Worm (Caenorhabditis elegans) whole organism, late embryonic: ENCODE results near the gene ddl-3.
"Not testable (repeated sequence)": the region's sequence is repeated elsewhere in the genome, so short reads cannot be mapped to it uniquely, and the experiment has no call there.

ENCODE experiments used
- C08G9.2 ChIP-seq: sonication (generic microtip); optimal IDR thresholded peaks from 2 replicates; lab custom pipeline; 2016; ENCODE audit warnings: mild to moderate bottlenecking, missing genetic modification characterization, moderate library complexity, missing compliant biosample characterization
- K02D7.2 ChIP-seq: sonication (generic microtip); optimal IDR thresholded peaks from 2 replicates; lab custom pipeline; 2017; ENCODE audit warnings: mild to moderate bottlenecking, missing genetic modification characterization, missing compliant biosample characterization
- ahr-1 ChIP-seq: sonication (generic microtip); optimal IDR thresholded peaks from 2 replicates; lab custom pipeline; 2016; ENCODE audit warnings: missing genetic modification characterization, missing compliant biosample characterization
- ceh-14 ChIP-seq: sonication (generic microtip); optimal IDR thresholded peaks from 2 replicates; lab custom pipeline; 2016; ENCODE audit warnings: missing genotype, missing genetic modification characterization, missing compliant biosample characterization
- ceh-22 ChIP-seq: sonication (generic microtip); optimal IDR thresholded peaks from 2 replicates; lab custom pipeline; 2017; ENCODE audit warnings: missing biosample characterization, missing genetic modification characterization
- ceh-34 ChIP-seq: sonication (generic microtip); optimal IDR thresholded peaks from 2 replicates; lab custom pipeline; 2016; ENCODE audit warnings: mild to moderate bottlenecking, missing genetic modification characterization, missing compliant biosample characterization
- ceh-45 ChIP-seq: fragments of 200-800 bp; sonication (Bioruptor generic); IDR thresholded peaks from 2 replicates; pipeline ENCODE4 v1.3.6; 2022; ENCODE audit warnings: missing genetic modification reagents, missing genetic modification characterization, missing compliant biosample characterization
- ceh-48 ChIP-seq: sonication (generic microtip); optimal IDR thresholded peaks from 2 replicates; lab custom pipeline; 2016; ENCODE audit warnings: missing genetic modification characterization, inconsistent platforms, missing compliant biosample characterization
- elt-2 ChIP-seq: sonication (generic microtip); optimal IDR thresholded peaks from 2 replicates; lab custom pipeline; 2016; ENCODE audit warnings: missing genetic modification reagents, missing genetic modification characterization, missing compliant biosample characterization
- ets-4 ChIP-seq: sonication (generic microtip); optimal IDR thresholded peaks from 2 replicates; lab custom pipeline; 2016; ENCODE audit warnings: missing genetic modification characterization, missing compliant biosample characterization
- eyg-1 ChIP-seq: sonication (generic microtip); optimal IDR thresholded peaks from 2 replicates; lab custom pipeline; 2016; ENCODE audit warnings: missing genotype, missing genetic modification characterization, missing compliant biosample characterization
- gmeb-2 ChIP-seq: sonication (generic microtip); optimal IDR thresholded peaks from 2 replicates; lab custom pipeline; 2016; ENCODE audit warnings: missing genetic modification characterization, inconsistent platforms, missing compliant biosample characterization
- hlh-13 ChIP-seq: fragments of 200-800 bp; sonication (Bioruptor generic); optimal IDR thresholded peaks from 2 replicates; lab custom pipeline; 2018; ENCODE audit warnings: mild to moderate bottlenecking, missing genetic modification characterization, missing compliant biosample characterization
- hlh-30 ChIP-seq: sonication (generic microtip); optimal IDR thresholded peaks from 2 replicates; lab custom pipeline; 2017; ENCODE audit warnings: antibody characterized with exemption, missing genetic modification characterization, missing compliant biosample characterization; ENCODE audit not compliant: insufficient read depth
- hlh-8 ChIP-seq: sonication (generic microtip); optimal IDR thresholded peaks from 2 replicates; lab custom pipeline; 2016; ENCODE audit warnings: missing genotype, missing genetic modification characterization, missing compliant biosample characterization
- lim-6 ChIP-seq: sonication (generic microtip); optimal IDR thresholded peaks from 2 replicates; lab custom pipeline; 2016; ENCODE audit warnings: missing genetic modification characterization, missing compliant biosample characterization
- madf-2 ChIP-seq: sonication (generic microtip); optimal IDR thresholded peaks from 2 replicates; lab custom pipeline; 2017; ENCODE audit warnings: missing genetic modification characterization, missing compliant biosample characterization
- nfya-1 ChIP-seq: sonication (generic microtip); optimal IDR thresholded peaks from 2 replicates; lab custom pipeline; 2017; ENCODE audit warnings: missing genetic modification characterization, mild to moderate bottlenecking, missing compliant biosample characterization, antibody characterized with exemption, moderate library complexity
- nhr-11 ChIP-seq: fragments of 150-350 bp; optimal IDR thresholded peaks from 2 replicates; lab custom pipeline; 2014; ENCODE audit warnings: missing biosample characterization, missing genetic modification characterization
- nhr-232 ChIP-seq: sonication (generic microtip); optimal IDR thresholded peaks from 2 replicates; lab custom pipeline; 2016; ENCODE audit warnings: missing genetic modification characterization, missing compliant biosample characterization
- pag-3 ChIP-seq: sonication (generic microtip); optimal IDR thresholded peaks from 2 replicates; lab custom pipeline; 2016; ENCODE audit warnings: missing compliant biosample characterization, missing genetic modification characterization, borderline replicate concordance
- pha-2 ChIP-seq: sonication (generic microtip); optimal IDR thresholded peaks from 2 replicates; lab custom pipeline; 2017; ENCODE audit warnings: mild to moderate bottlenecking, missing genetic modification characterization, missing compliant biosample characterization
- pros-1 ChIP-seq: fragments of 150-350 bp; optimal IDR thresholded peaks from 2 replicates; lab custom pipeline; 2014; ENCODE audit warnings: missing biosample characterization, missing genetic modification reagents, missing genetic modification characterization
- sdc-2 ChIP-seq: sonication (generic microtip); optimal IDR thresholded peaks from 2 replicates; lab custom pipeline; 2016; ENCODE audit warnings: missing genotype, missing genetic modification characterization, missing compliant biosample characterization
- syd-9 ChIP-seq: sonication (generic microtip); optimal IDR thresholded peaks from 2 replicates; lab custom pipeline; 2016; ENCODE audit warnings: mild to moderate bottlenecking, missing genetic modification characterization, moderate library complexity, missing compliant biosample characterization
- tbx-2 ChIP-seq: sonication (generic microtip); optimal IDR thresholded peaks from 2 replicates; lab custom pipeline; 2016; ENCODE audit warnings: missing genetic modification characterization, missing compliant biosample characterization
- tbx-7 ChIP-seq: sonication (generic microtip); optimal IDR thresholded peaks from 2 replicates; lab custom pipeline; 2016; ENCODE audit warnings: missing genotype, missing genetic modification characterization, missing compliant biosample characterization
- unc-3 ChIP-seq, 2 experiments: fragments of 200-800 bp in 1 of 2; sonication (Bioruptor generic) in 1 of 2; sonication (generic microtip) in 1 of 2; conservative IDR thresholded peaks in 1 of 2; optimal IDR thresholded peaks in 1 of 2; 2 replicates each; pipeline versions ENCODE4 v1.3.6 to Lab custom; 2016 to 2022; ENCODE audit warnings: missing compliant biosample characterization in 2 of 2, missing genetic modification characterization in 2 of 2, missing genetic modification reagents in 1 of 2
- unc-42 ChIP-seq: sonication (generic microtip); optimal IDR thresholded peaks from 2 replicates; lab custom pipeline; 2016; ENCODE audit warnings: missing genotype, missing genetic modification characterization, missing compliant biosample characterization
- ztf-16 ChIP-seq: sonication (generic microtip); optimal IDR thresholded peaks from 2 replicates; lab custom pipeline; 2017; ENCODE audit warnings: missing genetic modification characterization, missing compliant biosample characterization

ddl-3 gene

ce11 chrII:14306160-14306559 is 38.1 kb downstream of the ddl-3 start, which contains the start of gene ctl-1:
Gene ctl-1, minus strand, starts transcription at chrII:14306260.
- not testable (repeated sequence) for TF ChIP-seq unc-3 (GFP tag; conservative IDR thresholded peaks at IDR 0.05; lab: Robert Waterston, UW); unc-3 (tag; optimal IDR thresholded peaks at IDR 0.05; lab: Kevin White, UChicago); tbx-2 (tag; lab: Kevin White, UChicago); ahr-1 (tag; lab: Kevin White, UChicago)

- TF ChIP-seq syd-9, eyg-1, nhr-232 (tag; lab: Kevin White, UChicago): not testable (repeated sequence)
Measured at ce11 chrII:14301927-14302326, 42.3 kb downstream of the ddl-3 start, which contains the start of gene ctl-2. Gene ctl-2, minus strand, starts transcription at chrII:14302027.

ce11 chrII:14299254-14299759 is 44.9 kb downstream of the ddl-3 start:
- no peak for TF ChIP-seq K02D7.2 (tag; lab: Kevin White, UChicago)
- TF ChIP-seq madf-2 (tag; lab: Kevin White, UChicago): no peak
- TF ChIP-seq ceh-34: no peak
- TF ChIP-seq ceh-45: no peak
- TF ChIP-seq ceh-22 (tag; lab: Kevin White, UChicago): no peak
- TF ChIP-seq hlh-8 (tag; lab: Kevin White, UChicago): no peak
- TF ChIP-seq pros-1: no peak
- no peak for TF ChIP-seq unc-3 (GFP tag; conservative IDR thresholded peaks at IDR 0.05; lab: Robert Waterston, UW)
- TF ChIP-seq unc-3 (tag; optimal IDR thresholded peaks at IDR 0.05; lab: Kevin White, UChicago): no peak
- no peak for TF ChIP-seq pag-3 (tag; lab: Kevin White, UChicago)
- TF ChIP-seq gmeb-2 (tag; lab: Kevin White, UChicago): no peak
- TF ChIP-seq ets-4 (tag; lab: Kevin White, UChicago): no peak
- TF ChIP-seq elt-2 (tag; lab: Kevin White, UChicago): no peak
- no peak for TF ChIP-seq tbx-2 (tag; lab: Kevin White, UChicago)
- TF ChIP-seq tbx-7 (tag; lab: Kevin White, UChicago): no peak
- TF ChIP-seq ztf-16 (tag; lab: Kevin White, UChicago): no peak
- TF ChIP-seq ceh-48 (tag; lab: Kevin White, UChicago): no peak
- no peak for TF ChIP-seq nhr-11 (tag; lab: Kevin White, UChicago)
- no peak for TF ChIP-seq unc-42 (tag; lab: Kevin White, UChicago)
- TF ChIP-seq C08G9.2 (tag; lab: Kevin White, UChicago): no peak
- TF ChIP-seq lim-6 (tag; lab: Kevin White, UChicago): no peak

DNA sequence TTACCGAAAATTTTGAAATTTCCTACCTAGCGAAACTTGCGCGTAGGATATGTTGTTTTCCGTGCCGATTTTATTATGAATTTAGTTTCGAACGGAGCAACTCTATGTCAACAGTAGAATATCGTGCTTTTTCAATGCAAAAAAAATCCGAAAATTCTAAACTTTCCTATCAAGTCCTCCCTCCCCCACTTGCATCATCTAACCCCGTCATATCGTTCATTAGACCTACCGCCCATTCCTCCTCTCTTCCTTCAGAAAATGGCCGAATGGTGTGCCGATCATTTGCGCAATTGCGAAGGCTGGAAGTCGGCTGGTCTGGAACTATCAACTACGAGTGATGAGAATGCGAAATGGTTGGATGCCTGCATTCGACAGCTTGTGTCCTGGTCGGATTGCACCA is 47.2 kb downstream of the ddl-3 start, which contains the start of gene Y54G11A.7:
Gene Y54G11A.7, plus strand, starts transcription at position 256 of the 400 bp plus-strand sequence.
- TF ChIP-seq hlh-13 (GFP tag; lab: Kevin White, UChicago); nhr-232 (tag; lab: Kevin White, UChicago); hlh-8 (tag; lab: Kevin White, UChicago): not testable (repeated sequence)

ce11 chrII:14296320-14296719 is 47.9 kb downstream of the ddl-3 start:
- TF ChIP-seq nfya-1 (tag; lab: Kevin White, UChicago): no peak
- peak; percentile 66 for TF ChIP-seq hlh-30 (tag; lab: Kevin White, UChicago)

DNA sequence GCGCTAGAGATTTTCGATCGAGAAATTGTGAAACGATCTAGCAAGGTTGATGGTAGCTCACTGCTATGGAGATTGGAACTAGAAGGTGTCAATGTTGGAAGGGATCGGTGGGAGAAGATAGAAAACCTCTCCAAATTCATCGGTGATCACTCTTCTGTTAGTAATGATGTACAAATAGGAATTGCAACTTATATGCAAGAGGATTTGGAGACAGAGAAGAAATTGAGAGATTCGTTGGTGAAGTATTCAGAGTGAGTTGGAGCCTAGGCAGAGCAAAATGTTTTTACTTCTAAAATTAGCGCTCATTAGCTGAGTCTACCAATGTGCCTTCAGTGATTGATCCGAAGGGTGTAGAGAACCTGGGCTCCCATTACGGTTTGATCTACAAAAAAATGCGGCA is 49.9 kb downstream of the ddl-3 start:
- TF ChIP-seq pha-2 (tag; lab: Kevin White, UChicago) (no peak), nhr-11 (tag; lab: Kevin White, UChicago) (no peak), nfya-1 (tag; lab: Kevin White, UChicago) (no peak), ceh-14 (tag; lab: Kevin White, UChicago) (no peak), sdc-2 (tag; lab: Kevin White, UChicago) (no peak)
- TF ChIP-seq, all 69 proteins: peak for 0
